Fruit fly (Drosophila melanogaster): Measurements from ENCODE around the gene prg.

DNA sequence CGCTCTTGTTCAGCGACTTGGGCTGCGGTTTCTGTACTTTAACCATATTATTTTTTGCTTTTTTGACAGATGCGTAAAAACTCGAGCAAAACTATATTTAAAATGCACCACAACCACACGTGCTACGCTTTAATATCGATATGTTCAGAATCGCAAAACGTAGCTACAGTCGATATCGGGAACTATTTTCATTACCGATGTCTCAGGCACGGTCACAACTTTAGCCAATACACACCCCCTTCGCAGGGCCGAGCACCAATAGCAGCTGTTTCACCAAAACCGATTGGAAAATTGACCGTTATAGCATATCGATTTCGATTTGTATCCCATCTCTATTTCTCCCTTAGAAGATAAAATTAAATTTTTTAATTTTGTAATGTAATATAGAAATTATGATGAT lies 47.4 kb downstream of the prg start, which contains the start of gene CG13096:
- no peak for TF ChIP-seq psq (GFP tag; optimal IDR thresholded peaks at IDR 0.05)
- TF ChIP-seq h (GFP tag; optimal IDR thresholded peaks at IDR 0.05), result no peak
- no peak for TF ChIP-seq Dfd (GFP tag; optimal IDR thresholded peaks at IDR 0.05)
- no peak for TF ChIP-seq CG32264 (GFP tag; optimal IDR thresholded peaks at IDR 0.05)
- no peak for TF ChIP-seq Dif (GFP tag; optimal IDR thresholded peaks at IDR 0.05; ENCODE audit: partially characterized antibody)
- no peak for TF ChIP-seq br (GFP tag; optimal IDR thresholded peaks at IDR 0.05)
- TF ChIP-seq Rel (GFP tag; optimal IDR thresholded peaks at IDR 0.05), result no peak
- no peak for TF ChIP-seq Rel (tag; optimal IDR thresholded peaks at IDR 0.05)

Data from whole organism, wandering third instar larva.